Worm (Caenorhabditis elegans): ENCODE results near the gene K09H11.15.
"Not testable (repeated sequence)": the region's sequence is repeated elsewhere in the genome, so short reads cannot be mapped to it uniquely, and the experiment has no call there.

Gene K09H11.15

ce11 chrV:5755203-5755693 is 24.6 kb upstream of the K09H11.15 start, which contains the start of gene K09H11.11:
TSS of gene K09H11.11 (minus strand) at chrV:5755253.
- TF ChIP-seq F13C5.2 (tag; optimal IDR thresholded peaks at IDR 0.05); ceh-36 (tag; optimal IDR thresholded peaks at IDR 0.05); hmg-4 (GFP tag; optimal IDR thresholded peaks at IDR 0.05): not testable (repeated sequence)

DNA sequence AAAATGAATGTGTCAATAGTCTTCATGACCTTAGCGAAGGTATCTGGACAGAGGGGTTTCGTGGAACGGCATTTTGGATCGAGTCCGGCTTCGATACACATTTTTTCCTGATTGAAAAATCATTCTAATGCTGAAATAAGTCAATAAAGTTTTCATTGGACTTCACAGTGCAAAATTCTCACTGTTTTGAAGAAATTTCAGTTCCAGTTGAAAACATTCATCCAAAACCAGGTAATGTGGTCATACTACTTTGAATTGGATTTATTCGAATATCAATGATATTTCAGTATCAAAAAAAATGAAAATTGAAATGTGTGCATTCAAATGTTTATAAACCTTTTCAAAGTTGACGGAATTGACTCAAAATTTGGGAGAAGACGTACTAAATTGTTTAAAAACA is 22.7 kb upstream of the K09H11.15 start, which contains the start of gene pgph-1:
pgph-1 (minus strand) TSS at position 101 of the 400 bp plus-strand sequence.
- TF ChIP-seq ceh-13 (GFP tag; optimal IDR thresholded peaks at IDR 0.05) (no peak), aly-1 (tag; optimal IDR thresholded peaks at IDR 0.05) (no peak), hmbx-1 (tag; optimal IDR thresholded peaks at IDR 0.05) (no peak), ama-1 (optimal IDR thresholded peaks at IDR 0.05) (no peak), hmg-4 (GFP tag; optimal IDR thresholded peaks at IDR 0.05) (no peak), scrt-1 (GFP tag; IDR thresholded peaks at IDR 0.05) (no peak), pes-1 (GFP tag; IDR thresholded peaks at IDR 0.05) (no peak), F13C5.2 (tag; optimal IDR thresholded peaks at IDR 0.05) (no peak), sea-1 (GFP tag; conservative IDR thresholded peaks at IDR 0.05) (no peak)

DNA sequence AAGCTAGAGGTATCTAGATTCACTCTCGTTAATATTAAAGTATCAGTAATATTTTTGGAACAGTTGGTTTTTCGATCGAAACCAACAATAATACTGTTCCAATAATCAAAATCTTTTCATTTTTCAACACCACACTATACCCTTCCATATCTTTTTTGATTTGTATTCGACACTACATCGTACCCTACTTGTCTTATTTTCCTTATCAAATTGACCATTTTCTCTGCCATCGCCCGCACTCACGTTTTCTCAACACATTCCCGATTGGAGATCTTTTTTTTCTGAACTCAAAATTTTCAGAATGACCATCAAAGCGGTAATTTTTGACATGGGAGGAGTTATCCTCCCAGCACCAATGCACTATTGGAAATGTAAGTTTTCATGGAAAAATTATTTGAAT is 16.8 kb upstream of the K09H11.15 start, which contains the start of gene acds-10:
acds-10 (plus strand) TSS at position 301 of the 400 bp plus-strand sequence.
- TF ChIP-seq scrt-1 (GFP tag; IDR thresholded peaks at IDR 0.05) = no peak
- TF ChIP-seq hmg-4 (GFP tag; optimal IDR thresholded peaks at IDR 0.05) = no peak
- TF ChIP-seq ceh-36 (tag; optimal IDR thresholded peaks at IDR 0.05) = no peak
- no peak for TF ChIP-seq ama-1 (optimal IDR thresholded peaks at IDR 0.05)
- TF ChIP-seq F13C5.2 (tag; optimal IDR thresholded peaks at IDR 0.05) = no peak
- TF ChIP-seq pes-1 (GFP tag; IDR thresholded peaks at IDR 0.05) = no peak
- TF ChIP-seq B0310.2 (tag; optimal IDR thresholded peaks at IDR 0.05) = no peak
- no peak for TF ChIP-seq tbx-37 (GFP tag; conservative IDR thresholded peaks at IDR 0.05)
- no peak for TF ChIP-seq tra-4 (tag; optimal IDR thresholded peaks at IDR 0.05)
- TF ChIP-seq ceh-13 (GFP tag; optimal IDR thresholded peaks at IDR 0.05) = no peak
- no peak for TF ChIP-seq hmbx-1 (tag; optimal IDR thresholded peaks at IDR 0.05)
- no peak for TF ChIP-seq aly-1 (tag; optimal IDR thresholded peaks at IDR 0.05)

DNA sequence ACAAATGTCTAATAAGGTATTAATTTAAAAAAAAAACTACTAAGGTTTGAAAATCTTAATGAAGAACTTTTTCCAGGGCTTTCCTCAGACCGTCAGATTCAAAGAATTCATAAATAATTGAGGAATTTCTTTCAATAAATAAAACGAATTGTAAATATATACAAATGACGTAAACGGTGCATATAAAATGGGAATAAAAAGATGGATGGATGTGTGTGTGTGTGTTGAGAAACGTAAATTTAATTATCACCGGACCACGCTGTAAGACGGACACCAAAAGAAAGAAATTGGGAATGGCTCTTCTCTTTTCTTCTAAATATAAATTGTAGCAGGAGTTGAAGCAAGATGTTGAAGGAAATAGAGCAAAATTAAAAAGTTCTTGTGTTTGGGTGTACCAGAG is 15.6 kb upstream of the K09H11.15 start:
- TF ChIP-seq sea-1 (GFP tag; conservative IDR thresholded peaks at IDR 0.05) = no peak
- TF ChIP-seq scrt-1 (GFP tag; IDR thresholded peaks at IDR 0.05) = no peak
- TF ChIP-seq tbx-11 (GFP tag; IDR thresholded peaks at IDR 0.05) = no peak

- TF ChIP-seq pes-1 (GFP tag; IDR thresholded peaks at IDR 0.05) (no peak), hmg-4 (GFP tag; optimal IDR thresholded peaks at IDR 0.05) (no peak), tbx-37 (GFP tag; conservative IDR thresholded peaks at IDR 0.05) (no peak), B0310.2 (tag; optimal IDR thresholded peaks at IDR 0.05) (no peak), sea-1 (GFP tag; conservative IDR thresholded peaks at IDR 0.05) (no peak), hnd-1 (tag; optimal IDR thresholded peaks at IDR 0.05) (no peak), F13C5.2 (tag; optimal IDR thresholded peaks at IDR 0.05) (no peak), tra-4 (tag; optimal IDR thresholded peaks at IDR 0.05) (no peak), scrt-1 (GFP tag; IDR thresholded peaks at IDR 0.05) (no peak), aly-1 (tag; optimal IDR thresholded peaks at IDR 0.05) (no peak)
Measured at ce11 chrV:5741237-5741636, 10.6 kb upstream of the K09H11.15 start.

DNA sequence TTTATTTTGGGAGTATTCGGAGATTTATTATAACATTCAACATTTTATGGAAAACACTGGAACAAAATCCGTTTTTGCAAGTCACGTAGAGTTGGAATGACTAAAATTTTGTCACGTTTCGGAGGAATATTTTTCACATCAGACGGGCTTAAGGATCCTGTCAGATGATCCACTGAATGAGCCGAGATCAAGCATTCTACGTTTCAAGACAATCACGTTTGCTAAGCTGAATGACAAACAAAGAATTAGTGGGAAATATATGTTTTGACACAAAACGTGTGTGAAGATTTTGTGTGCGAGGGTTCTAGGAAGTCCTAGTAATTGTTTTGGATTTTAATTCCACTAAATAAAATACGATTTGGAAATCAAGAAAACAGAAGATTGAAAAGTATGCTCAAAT is 8.8 kb upstream of the K09H11.15 start:
- no peak for TF ChIP-seq pes-1 (GFP tag; IDR thresholded peaks at IDR 0.05)
- no peak for TF ChIP-seq tbx-37 (GFP tag; conservative IDR thresholded peaks at IDR 0.05)

ce11 chrV:5736068-5736467 is 5.4 kb upstream of the K09H11.15 start, which contains the start of gene K09H11.6:
TSS of gene K09H11.6 (minus strand) at chrV:5736168.
- TF ChIP-seq ets-7 (tag; optimal IDR thresholded peaks at IDR 0.05) (no peak), scrt-1 (GFP tag; IDR thresholded peaks at IDR 0.05) (no peak), pes-1 (GFP tag; IDR thresholded peaks at IDR 0.05) (no peak), tra-4 (tag; optimal IDR thresholded peaks at IDR 0.05) (no peak), sea-1 (GFP tag; conservative IDR thresholded peaks at IDR 0.05) (no peak), flt-1 (GFP tag; IDR thresholded peaks at IDR 0.05) (no peak), aly-1 (tag; optimal IDR thresholded peaks at IDR 0.05) (no peak), hmbx-1 (tag; optimal IDR thresholded peaks at IDR 0.05) (no peak), tbx-11 (GFP tag; IDR thresholded peaks at IDR 0.05) (no peak), B0310.2 (tag; optimal IDR thresholded peaks at IDR 0.05) (no peak), F13C5.2 (tag; optimal IDR thresholded peaks at IDR 0.05) (no peak), ceh-36 (tag; optimal IDR thresholded peaks at IDR 0.05) (no peak), hnd-1 (tag; optimal IDR thresholded peaks at IDR 0.05) (no peak), ceh-13 (GFP tag; optimal IDR thresholded peaks at IDR 0.05) (no peak)

DNA sequence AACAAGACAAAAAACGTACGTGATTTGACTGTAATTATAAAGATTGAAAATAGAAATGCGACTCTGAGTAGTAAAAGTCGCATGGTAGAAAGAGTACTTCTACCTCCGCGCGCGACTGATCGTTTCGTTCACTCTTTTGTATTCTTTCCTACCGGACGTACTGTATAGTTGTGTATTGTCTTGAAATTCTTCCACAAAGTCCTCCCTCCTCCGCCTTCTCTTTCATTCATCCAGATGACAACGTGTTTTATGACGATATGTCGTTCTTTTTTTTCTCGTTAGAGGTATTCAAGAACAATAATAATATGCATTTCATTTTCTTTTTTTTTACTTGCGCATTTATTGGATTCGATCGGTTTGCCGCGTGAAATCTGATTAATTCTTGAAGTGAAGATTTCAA is 4.2 kb downstream of the K09H11.15 start, which contains the start of gene K09H11.4:
K09H11.4 (minus strand) TSS at position 101 of the 400 bp plus-strand sequence.
- no peak for TF ChIP-seq ets-7 (tag; optimal IDR thresholded peaks at IDR 0.05)
- no peak for TF ChIP-seq hnd-1 (tag; optimal IDR thresholded peaks at IDR 0.05)
- no peak for TF ChIP-seq pes-1 (GFP tag; IDR thresholded peaks at IDR 0.05)
- TF ChIP-seq tbx-37 (GFP tag; conservative IDR thresholded peaks at IDR 0.05) = no peak
- no peak for TF ChIP-seq F13C5.2 (tag; optimal IDR thresholded peaks at IDR 0.05)
- TF ChIP-seq ceh-13 (GFP tag; optimal IDR thresholded peaks at IDR 0.05) = no peak
- no peak for TF ChIP-seq scrt-1 (GFP tag; IDR thresholded peaks at IDR 0.05)
- no peak for TF ChIP-seq B0310.2 (tag; optimal IDR thresholded peaks at IDR 0.05)
- no peak for TF ChIP-seq ceh-36 (tag; optimal IDR thresholded peaks at IDR 0.05)
- no peak for TF ChIP-seq hmg-4 (GFP tag; optimal IDR thresholded peaks at IDR 0.05)
- no peak for TF ChIP-seq tra-4 (tag; optimal IDR thresholded peaks at IDR 0.05)
